Fruit fly (Drosophila melanogaster) whole organism, adult: Measurements from ENCODE around the gene CG31975.

Experiments used
- CG1620 ChIP-seq: fragments of 200-800 bp; sonication (Bioruptor generic); optimal IDR thresholded peaks from 2 replicates; lab custom pipeline; 2016; ENCODE audit warnings: missing biosample characterization, missing genetic modification characterization
- Hr96 ChIP-seq: fragments of 200-800 bp; sonication (Bioruptor generic); optimal IDR thresholded peaks from 2 replicates; lab custom pipeline; 2016; ENCODE audit warnings: missing biosample characterization, missing genetic modification characterization
- bab1 ChIP-seq: fragments of 200-800 bp; sonication (Bioruptor generic); optimal IDR thresholded peaks from 3 replicates; lab custom pipeline; 2019; ENCODE audit warnings: missing biosample characterization, mild to moderate bottlenecking, missing genetic modification characterization, moderate library complexity
- cic ChIP-seq: fragments of 200-800 bp; sonication (Bioruptor generic); optimal IDR thresholded peaks from 2 replicates; lab custom pipeline; 2017; ENCODE audit warnings: missing biosample characterization, mild to moderate bottlenecking, missing genetic modification characterization, moderate library complexity
- cnc ChIP-seq, 2 experiments: fragments of >200 bp; optimal IDR thresholded peaks; 2 replicates each; lab custom pipeline; 2017
- kay ChIP-seq: fragments of 200-800 bp; sonication (Bioruptor generic); peaks from one replicate; lab custom pipeline; 2016; ENCODE audit warnings: missing biosample characterization, missing genetic modification characterization, borderline replicate concordance
- pad ChIP-seq: fragments of 200-800 bp; sonication (Bioruptor generic); optimal IDR thresholded peaks from 3 replicates; lab custom pipeline; 2017; ENCODE audit warnings: missing biosample characterization, missing genetic modification characterization, mild to moderate bottlenecking, moderate library complexity, missing genetic modification reagents

DNA sequence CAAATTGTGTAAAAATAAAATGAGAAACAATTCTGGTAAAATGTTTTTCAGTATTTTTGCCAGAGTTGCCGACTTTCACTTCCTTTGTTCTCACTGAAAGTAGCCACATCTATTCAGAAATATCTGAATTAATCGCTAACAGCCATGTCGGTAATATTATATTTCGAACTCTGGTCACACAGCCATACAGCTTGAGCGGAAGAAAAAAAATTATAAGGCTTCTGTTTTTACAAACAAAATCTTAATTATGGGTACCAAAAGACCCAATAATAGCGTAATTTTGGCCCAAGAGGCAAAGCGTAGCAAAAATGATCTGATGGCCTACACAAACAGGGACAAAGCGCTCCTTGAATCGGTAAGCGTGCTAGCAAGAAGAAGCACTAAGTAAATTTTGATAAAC is 15.2 kb upstream of the CG31975 start, which contains the start of gene CG3436:
- TF ChIP-seq kay (GFP tag; lab: Kevin White, UChicago) = no peak
- TF ChIP-seq Hr96 (GFP tag; lab: Kevin White, UChicago) = no peak
- TF ChIP-seq cnc (optimal IDR thresholded peaks at IDR 0.05; lab: Kevin White, UChicago) = no peak
- TF ChIP-seq pad (GFP tag; lab: Kevin White, UChicago) = peak; percentile 19
- peak; percentile 10 for TF ChIP-seq cic (GFP tag; lab: Kevin White, UChicago)
- peak; percentile 43 for TF ChIP-seq bab1 (GFP tag; lab: Kevin White, UChicago)
- TF ChIP-seq CG1620 (GFP tag; lab: Kevin White, UChicago) = peak; percentile 13
